Worm (Caenorhabditis elegans) whole organism, early embryonic: ENCODE measurements around the gene F44E5.2.

Experiments
- ama-1 ChIP-seq: fragments of 150-350 bp; optimal IDR thresholded peaks from 2 replicates; lab custom pipeline; 2014
- flt-1 ChIP-seq: fragments of 200-800 bp; sonication (Bioruptor generic); IDR thresholded peaks from 2 replicates; pipeline ENCODE4 v1.3.6; 2022; ENCODE audit warnings: missing genetic modification characterization, missing compliant biosample characterization
- pes-1 ChIP-seq: fragments of 200-800 bp; sonication (Bioruptor generic); IDR thresholded peaks from 2 replicates; pipeline ENCODE4 v1.3.6; 2022; ENCODE audit warnings: missing genetic modification reagents, missing genetic modification characterization, missing compliant biosample characterization
- scrt-1 ChIP-seq: fragments of 200-800 bp; sonication (Bioruptor generic); IDR thresholded peaks from 2 replicates; pipeline ENCODE4 v1.3.6; 2022; ENCODE audit warnings: missing genetic modification characterization, missing compliant biosample characterization

DNA sequence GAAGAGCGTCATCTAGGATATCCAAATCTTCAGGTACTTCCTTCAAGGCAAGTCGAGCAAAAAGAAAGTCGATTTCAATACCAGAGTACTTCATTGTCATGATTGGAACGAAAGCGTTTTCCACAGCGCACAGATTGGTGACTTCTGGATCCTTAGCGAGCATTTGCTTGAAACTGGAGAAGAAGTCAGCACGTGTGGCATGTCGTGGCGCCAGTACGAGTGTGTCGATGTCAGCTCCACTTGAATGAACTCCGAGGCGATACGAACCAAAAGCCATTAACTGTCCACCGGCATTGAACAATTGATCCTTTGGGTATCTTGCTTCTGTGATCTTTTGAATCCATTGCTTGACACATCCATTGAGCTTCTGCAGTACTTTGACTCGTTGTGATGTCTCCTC is 49.4 kb downstream of the F44E5.2 start:
- TF ChIP-seq scrt-1 (GFP tag; lab: Robert Waterston, UW) (no peak), ama-1 (lab: Kevin White, UChicago) (no peak), flt-1 (GFP tag; lab: Robert Waterston, UW) (no peak), pes-1 (GFP tag; lab: Robert Waterston, UW) (no peak)
